Fruit fly (Drosophila melanogaster): ENCODE results near the gene TAF1B.

Gene TAF1B

dm6 chr3R:10093252-10094030 lies 50.5 kb downstream of the TAF1B start (continued):
- no peak for TF ChIP-seq Asciz (GFP tag; optimal IDR thresholded peaks at IDR 0.05)
- no peak for TF ChIP-seq CG17829 (tag; optimal IDR thresholded peaks at IDR 0.05)
- no peak for TF ChIP-seq CG33557 (GFP tag; optimal IDR thresholded peaks at IDR 0.05)
- TF ChIP-seq MBD-R2 (GFP tag; IDR thresholded peaks at IDR 0.05) = no peak
- no peak for TF ChIP-seq TFAM (GFP tag; optimal IDR thresholded peaks at IDR 0.05)
- TF ChIP-seq Gug (GFP tag; IDR thresholded peaks at IDR 0.05) = no peak
- TF ChIP-seq Optix (GFP tag; IDR thresholded peaks at IDR 0.05) = no peak
- no peak for TF ChIP-seq Chrac-16 (GFP tag; optimal IDR thresholded peaks at IDR 0.05)
- TF ChIP-seq btn (GFP tag; optimal IDR thresholded peaks at IDR 0.05) = no peak
- no peak for TF ChIP-seq mam (GFP tag; optimal IDR thresholded peaks at IDR 0.05)
- TF ChIP-seq NfI (GFP tag; optimal IDR thresholded peaks at IDR 0.05) = no peak
- no peak for TF ChIP-seq CG8765 (GFP tag; IDR thresholded peaks at IDR 0.05)
- TF ChIP-seq gcm2 (GFP tag; optimal IDR thresholded peaks at IDR 0.05) = no peak
- TF ChIP-seq CG15514 (GFP tag; optimal IDR thresholded peaks at IDR 0.05) = no peak
- TF ChIP-seq trem (tag; optimal IDR thresholded peaks at IDR 0.05) = no peak
- no peak for TF ChIP-seq tup (GFP tag; optimal IDR thresholded peaks at IDR 0.05)
- no peak for TF ChIP-seq chif (GFP tag; optimal IDR thresholded peaks at IDR 0.05)
- TF ChIP-seq CG2678 (tag; optimal IDR thresholded peaks at IDR 0.05) = peak; percentile 21
- TF ChIP-seq Sry-δ (GFP tag; optimal IDR thresholded peaks at IDR 0.05) = no peak
- TF ChIP-seq ken (GFP tag; IDR thresholded peaks at IDR 0.05) = no peak
- TF ChIP-seq CG13775 (GFP tag; optimal IDR thresholded peaks at IDR 0.05) = no peak
- no peak for TF ChIP-seq yki (optimal IDR thresholded peaks at IDR 0.05)
- TF ChIP-seq pum (GFP tag; optimal IDR thresholded peaks at IDR 0.05) = no peak
- peak; percentile 19 for TF ChIP-seq lab (GFP tag; optimal IDR thresholded peaks at IDR 0.05)
- no peak for TF ChIP-seq D19A (tag; optimal IDR thresholded peaks at IDR 0.05)
- TF ChIP-seq crp (GFP tag; optimal IDR thresholded peaks at IDR 0.05) = peak in 1 of 2 experiments; percentile 58
- TF ChIP-seq maf-S (GFP tag; optimal IDR thresholded peaks at IDR 0.05) = no peak
- no peak for TF ChIP-seq pan (optimal IDR thresholded peaks at IDR 0.05)
- peak in 1 of 2 experiments; percentile 14 for TF ChIP-seq pan (GFP tag; optimal IDR thresholded peaks at IDR 0.05 in 1 of 2, IDR thresholded peaks at IDR 0.05 in 1 of 2)
- no peak for TF ChIP-seq CG18476 (GFP tag; optimal IDR thresholded peaks at IDR 0.05)
- no peak for TF ChIP-seq Ptx1 (GFP tag; IDR thresholded peaks at IDR 0.05)
- no peak for TF ChIP-seq dmrt11E (tag; optimal IDR thresholded peaks at IDR 0.05)
- no peak for TF ChIP-seq CG10267 (tag; optimal IDR thresholded peaks at IDR 0.05)
- TF ChIP-seq CG9609 (GFP tag; optimal IDR thresholded peaks at IDR 0.05) = no peak
- TF ChIP-seq ATbp (GFP tag; optimal IDR thresholded peaks at IDR 0.05) = no peak
- no peak for TF ChIP-seq tio (GFP tag; optimal IDR thresholded peaks at IDR 0.05)
- peak; percentile 40; the same call in 1 of the 3 replicates for TF ChIP-seq Dbx (GFP tag; IDR thresholded peaks at IDR 0.05)
- no peak for TF ChIP-seq CG15011 (GFP tag; optimal IDR thresholded peaks at IDR 0.05)
- TF ChIP-seq CG4617 (GFP tag; optimal IDR thresholded peaks at IDR 0.05; ENCODE audit: borderline replicate concordance) = no peak
- TF ChIP-seq CG3281 (GFP tag; optimal IDR thresholded peaks at IDR 0.05) = peak; percentile 39
- TF ChIP-seq Dip3 (GFP tag; optimal IDR thresholded peaks at IDR 0.05) = no peak
- no peak for TF ChIP-seq grau (tag; optimal IDR thresholded peaks at IDR 0.05)
- 0 out of 3 replicates have a peak, but pooled peaks have one; percentile 28 for TF ChIP-seq ase (GFP tag; IDR thresholded peaks at IDR 0.05)
- TF ChIP-seq GATAe (GFP tag; conservative IDR thresholded peaks at IDR 0.05) = no peak
- 0 out of 2 replicates have a peak, but pooled peaks have one; percentile 30 for TF ChIP-seq Scr (GFP tag; IDR thresholded peaks at IDR 0.05; ENCODE audit: partially characterized antibody)
- no peak for TF ChIP-seq grn (GFP tag; optimal IDR thresholded peaks at IDR 0.05)
- 0 out of 2 replicates have a peak, but pooled peaks have one; percentile 44 for TF ChIP-seq CG5953 (GFP tag; IDR thresholded peaks at IDR 0.05)
- no peak for TF ChIP-seq CG4707 (GFP tag; optimal IDR thresholded peaks at IDR 0.05)
- no peak for TF ChIP-seq CG1792 (GFP tag; optimal IDR thresholded peaks at IDR 0.05)
- TF ChIP-seq CG7271 (tag; optimal IDR thresholded peaks at IDR 0.05) = no peak
